Fruit fly (Drosophila melanogaster) whole organism, wandering third instar larva: ENCODE measurements around the gene CG11714.

Experiments used
- Abd-B ChIP-seq: fragments of >200 bp; optimal IDR thresholded peaks from 2 replicates; lab custom pipeline; 2017; ENCODE audit warnings: missing biosample characterization, missing genetic modification characterization
- CG32264 ChIP-seq: fragments of 200-800 bp; sonication (Bioruptor generic); optimal IDR thresholded peaks from 2 replicates; lab custom pipeline; 2016; ENCODE audit warnings: missing biosample characterization, missing genetic modification characterization
- CG9705 ChIP-seq: fragments of 200-800 bp; sonication (Bioruptor generic); optimal IDR thresholded peaks from 2 replicates; lab custom pipeline; 2018; ENCODE audit warnings: missing biosample characterization, mild to moderate bottlenecking, missing genetic modification characterization
- CrebA ChIP-seq: fragments of 200-800 bp; sonication (Bioruptor generic); optimal IDR thresholded peaks from 2 replicates; lab custom pipeline; 2016; ENCODE audit warnings: missing biosample characterization, mild to moderate bottlenecking, missing genetic modification characterization, borderline replicate concordance
- Dfd ChIP-seq: fragments of >200 bp; optimal IDR thresholded peaks from 2 replicates; lab custom pipeline; 2017; ENCODE audit warnings: missing biosample characterization, missing genetic modification characterization
- Dif ChIP-seq: fragments of 200-275, 200-300 bp; sonication (Bioruptor generic); optimal IDR thresholded peaks from 2 replicates; lab custom pipeline; 2018; ENCODE audit warnings: missing biosample characterization, missing genetic modification characterization; ENCODE audit not compliant: partially characterized antibody
- GATAd ChIP-seq: sonication (Bioruptor generic); optimal IDR thresholded peaks from 2 replicates; lab custom pipeline; 2016; ENCODE audit warnings: missing biosample characterization, missing genetic modification characterization
- HLH106 ChIP-seq: fragments of 200-800 bp; optimal IDR thresholded peaks from 3 replicates; lab custom pipeline; 2019; ENCODE audit warnings: missing biosample characterization, mild to moderate bottlenecking, missing genetic modification characterization, moderate library complexity
- Hnf4 ChIP-seq: fragments of 200-800 bp; sonication (Bioruptor generic); optimal IDR thresholded peaks from 2 replicates; lab custom pipeline; 2016; ENCODE audit warnings: missing biosample characterization, mild to moderate bottlenecking, missing genetic modification characterization
- Hr78 ChIP-seq: fragments of >200 bp; optimal IDR thresholded peaks from 2 replicates; lab custom pipeline; 2017; ENCODE audit warnings: missing biosample characterization, missing genetic modification characterization
- Hr83 ChIP-seq: fragments of 200-300 bp; sonication (Bioruptor generic); optimal IDR thresholded peaks from 2 replicates; lab custom pipeline; 2016; ENCODE audit warnings: missing biosample characterization, mild to moderate bottlenecking, missing genetic modification characterization, moderate library complexity; ENCODE audit not compliant: poor library complexity, severe bottlenecking
- Jra ChIP-seq: sonication (Bioruptor generic); optimal IDR thresholded peaks from 2 replicates; lab custom pipeline; 2016; ENCODE audit warnings: missing biosample characterization, missing genetic modification characterization
- Myc ChIP-seq: fragments of >200 bp; optimal IDR thresholded peaks from 2 replicates; lab custom pipeline; 2017
- OdsH ChIP-seq: fragments of 200-800 bp; sonication (Bioruptor generic); optimal IDR thresholded peaks from 2 replicates; lab custom pipeline; 2016; ENCODE audit warnings: missing biosample characterization, mild to moderate bottlenecking, missing genetic modification characterization
- Vsx2 ChIP-seq: fragments of 200-300, 225-300 bp; sonication (Bioruptor generic); optimal IDR thresholded peaks from 2 replicates; lab custom pipeline; 2018; ENCODE audit warnings: missing biosample characterization, missing genetic modification characterization; ENCODE audit not compliant: partially characterized antibody
- br ChIP-seq: fragments of 200-800 bp; sonication (Bioruptor generic); optimal IDR thresholded peaks from 2 replicates; lab custom pipeline; 2016; ENCODE audit warnings: missing biosample characterization, missing genetic modification characterization
- dl ChIP-seq, 2 experiments: fragments of 175-275, 200-275 bp in 1 of 2; fragments of 200-275 bp in 1 of 2; sonication (Bioruptor generic); optimal IDR thresholded peaks; lab custom pipeline; 2018; ENCODE audit warnings: mild to moderate bottlenecking in 2 of 2, missing biosample characterization in 2 of 2, missing genetic modification characterization in 2 of 2, moderate library complexity in 2 of 2; ENCODE audit not compliant: partially characterized antibody in 2 of 2, insufficient read depth in 1 of 2
- dmrt93B ChIP-seq: fragments of 200-800 bp; sonication (Bioruptor generic); optimal IDR thresholded peaks from 2 replicates; lab custom pipeline; 2018; ENCODE audit warnings: missing biosample characterization, mild to moderate bottlenecking, missing genetic modification characterization
- dsf ChIP-seq: sonication (Bioruptor generic); optimal IDR thresholded peaks from 2 replicates; lab custom pipeline; 2016; ENCODE audit warnings: missing biosample characterization, missing genetic modification characterization, borderline replicate concordance
- ey ChIP-seq: fragments of 200-800 bp; sonication (Bioruptor generic); optimal IDR thresholded peaks from 2 replicates; lab custom pipeline; 2016; ENCODE audit warnings: missing biosample characterization, missing genetic modification characterization
- foxo ChIP-seq, 2 experiments: fragments of 200-800 bp; sonication (Bioruptor generic); optimal IDR thresholded peaks; 2 replicates in 1 of 2; 3 replicates in 1 of 2; lab custom pipeline; 2016 to 2017; ENCODE audit warnings: missing biosample characterization in 2 of 2, missing genetic modification characterization in 2 of 2
- fru ChIP-seq: fragments of 200-800 bp; sonication (Bioruptor generic); optimal IDR thresholded peaks from 3 replicates; lab custom pipeline; 2016; ENCODE audit warnings: missing biosample characterization, mild to moderate bottlenecking, missing genetic modification characterization
- h ChIP-seq: fragments of 200-800 bp; sonication (Bioruptor generic); optimal IDR thresholded peaks from 3 replicates; lab custom pipeline; 2016; ENCODE audit warnings: missing biosample characterization, mild to moderate bottlenecking, missing genetic modification characterization
- jim ChIP-seq: fragments of 175-275, 200-325 bp; sonication (Bioruptor generic); optimal IDR thresholded peaks from 2 replicates; lab custom pipeline; 2016; ENCODE audit warnings: missing biosample characterization, mild to moderate bottlenecking, missing genetic modification characterization
- pan ChIP-seq: fragments of >200 bp; optimal IDR thresholded peaks from 2 replicates; lab custom pipeline; 2017
- psq ChIP-seq: fragments of 200-800 bp; sonication (Bioruptor generic); optimal IDR thresholded peaks from 3 replicates; lab custom pipeline; 2017; ENCODE audit warnings: missing biosample characterization, mild to moderate bottlenecking, missing genetic modification characterization, moderate library complexity
- woc ChIP-seq: sonication (Bioruptor generic); optimal IDR thresholded peaks from 2 replicates; lab custom pipeline; 2016; ENCODE audit warnings: missing biosample characterization, mild to moderate bottlenecking, missing genetic modification characterization

The CG11714 gene

DNA sequence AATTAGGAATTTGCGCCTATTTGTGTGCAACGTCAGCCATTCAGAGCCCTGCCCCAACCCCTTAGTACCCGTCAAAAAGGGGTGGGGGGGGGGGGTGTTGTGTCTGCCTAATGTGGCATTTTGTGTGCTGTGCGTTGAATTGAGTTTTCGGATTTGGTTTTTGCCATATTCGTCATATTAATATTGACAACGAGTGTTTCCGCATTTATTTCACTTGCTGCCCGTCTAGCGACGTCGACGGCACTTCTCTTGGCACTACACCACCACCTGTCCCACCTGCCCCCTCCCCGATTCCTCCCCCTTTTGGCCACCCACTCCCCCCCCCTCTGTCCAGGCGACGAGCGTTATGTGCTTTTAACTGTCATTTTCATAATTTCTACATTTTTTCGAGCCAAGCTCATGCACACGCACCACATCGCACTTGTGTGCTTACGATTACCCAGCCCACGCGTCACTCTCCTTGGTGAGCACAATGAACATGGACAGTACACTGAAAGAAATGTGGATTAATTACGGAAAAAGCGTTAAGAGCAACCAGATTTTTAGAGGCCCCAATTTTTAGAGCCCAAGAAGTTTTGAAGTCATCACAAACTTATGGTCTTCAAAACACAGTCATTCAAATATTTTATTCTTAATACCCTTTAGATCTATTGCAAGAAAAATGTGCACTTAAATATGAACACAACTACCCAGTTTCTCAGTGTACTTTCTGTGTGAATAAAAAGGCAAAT, 7.0 kb downstream of the CG11714 start:
- TF ChIP-seq Hnf4 (GFP tag; lab: Kevin White, UChicago), result no peak
- TF ChIP-seq dl (GFP tag; optimal IDR thresholded peaks at IDR 0.05; lab: Kevin White, UChicago; ENCODE audit: insufficient read depth in 1 of 2, partially characterized antibody in 2 of 2), result no peak
- TF ChIP-seq br, result peak; percentile 25
- TF ChIP-seq woc (GFP tag; lab: Kevin White, UChicago), result no peak
- TF ChIP-seq h (GFP tag; lab: Kevin White, UChicago), result peak; percentile 49
- TF ChIP-seq Dfd (GFP tag; lab: Kevin White, UChicago), result peak; percentile 65
- peak in 1 of 2 experiments; percentile 37 for TF ChIP-seq foxo (GFP tag; optimal IDR thresholded peaks at IDR 0.05; lab: Kevin White, UChicago)
- TF ChIP-seq fru (GFP tag; lab: Kevin White, UChicago), result peak; percentile 32

DNA sequence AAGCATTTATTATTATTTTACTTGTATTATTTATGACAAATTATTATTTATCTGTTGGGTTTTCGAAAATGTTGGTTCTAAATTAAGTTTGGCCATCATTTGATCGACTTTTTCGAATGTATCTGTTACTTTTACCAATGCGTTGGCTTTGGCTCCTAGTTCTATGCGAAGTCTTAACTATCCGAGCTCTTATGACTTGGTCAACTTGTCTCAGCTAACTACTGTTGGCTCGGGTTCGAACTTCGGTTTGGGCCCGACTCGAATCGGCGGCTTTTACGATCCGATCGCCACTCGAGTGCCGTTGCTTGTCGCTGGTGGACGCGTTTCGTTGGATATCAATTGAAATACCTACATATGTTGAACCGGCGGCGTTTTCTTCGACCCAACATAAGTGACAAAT, 9.1 kb downstream of the CG11714 start, which contains the start of gene CG7512:
CG7512 (plus strand) TSS at position 301 of the 400 bp plus-strand sequence.
- TF ChIP-seq GATAd (no peak), CrebA (GFP tag; lab: Kevin White, UChicago) (no peak), Dif (GFP tag; lab: Kevin White, UChicago) (no peak), br (no peak), Myc (no peak), Vsx2 (GFP tag; lab: Kevin White, UChicago) (no peak), dmrt93B (GFP tag; lab: Kevin White, UChicago) (no peak), foxo (GFP tag; optimal IDR thresholded peaks at IDR 0.05; lab: Kevin White, UChicago) (no peak), ey (GFP tag; lab: Kevin White, UChicago) (no peak), Hr78 (GFP tag; lab: Kevin White, UChicago) (no peak), dsf (GFP tag; lab: Kevin White, UChicago) (no peak), Jra (no peak), fru (GFP tag; lab: Kevin White, UChicago) (no peak), CG9705 (GFP tag; lab: Kevin White, UChicago) (no peak), woc (GFP tag; lab: Kevin White, UChicago) (no peak), pan (lab: Kevin White, UChicago) (no peak)

DNA sequence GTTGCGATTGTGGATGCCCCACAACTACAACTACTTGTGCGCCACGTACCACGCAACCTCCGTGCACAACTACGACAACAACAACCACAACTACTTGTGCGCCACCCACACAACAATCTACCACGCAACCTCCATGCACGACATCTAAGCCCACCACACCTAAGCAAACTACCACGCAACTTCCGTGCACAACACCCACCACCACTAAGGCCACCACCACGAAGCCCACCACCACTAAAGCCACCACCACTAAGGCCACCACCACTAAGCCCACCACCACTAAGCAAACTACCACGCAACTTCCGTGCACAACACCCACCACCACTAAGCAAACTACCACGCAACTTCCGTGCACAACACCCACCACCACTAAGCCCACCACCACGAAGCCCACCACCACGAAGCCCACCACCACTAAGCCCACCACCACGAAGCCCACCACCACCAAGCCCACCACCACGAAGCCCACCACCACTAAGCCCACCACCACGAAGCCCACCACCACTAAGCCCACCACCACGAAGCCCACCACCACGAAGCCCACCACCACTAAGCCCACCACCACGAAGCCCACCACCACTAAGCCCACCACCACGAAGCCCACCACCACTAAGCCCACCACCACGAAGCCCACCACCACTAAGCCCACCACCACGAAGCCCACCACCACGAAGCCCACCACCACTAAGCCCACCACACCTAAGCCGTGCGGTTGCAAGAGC, 10.0 kb downstream of the CG11714 start:
- TF ChIP-seq Dfd (GFP tag; lab: Kevin White, UChicago), result peak; percentile 9

- TF ChIP-seq Hr83 (GFP tag; lab: Kevin White, UChicago) (no peak), CG9705 (GFP tag; lab: Kevin White, UChicago) (no peak), OdsH (GFP tag; lab: Kevin White, UChicago) (no peak), jim (GFP tag; lab: Kevin White, UChicago) (no peak), foxo (GFP tag; optimal IDR thresholded peaks at IDR 0.05; lab: Kevin White, UChicago) (no peak)
These were observed 10.6 kb downstream of the CG11714 start, which contains the start of gene Sgs3 for dm6 chr3L:11511921-11512320. Gene Sgs3 (plus strand): TSS chr3L:11512221.

dm6 chr3L:11511243-11511642, 11.3 kb downstream of the CG11714 start:
- TF ChIP-seq Abd-B (no peak), CrebA (GFP tag; lab: Kevin White, UChicago) (no peak), HLH106 (no peak), CG32264 (GFP tag; lab: Kevin White, UChicago) (no peak), Hr78 (GFP tag; lab: Kevin White, UChicago) (no peak), psq (GFP tag; lab: Kevin White, UChicago) (no peak), dl (GFP tag; optimal IDR thresholded peaks at IDR 0.05; lab: Kevin White, UChicago; ENCODE audit: insufficient read depth in 1 of 2, partially characterized antibody in 2 of 2) (no peak)
- TF ChIP-seq, all 38 proteins: peak for 0
